Worm (Caenorhabditis elegans): ENCODE measurements around the gene ZK1098.3.

- TF ChIP-seq hnd-1 (tag; optimal IDR thresholded peaks at IDR 0.05) = no peak
- no peak for TF ChIP-seq flt-1 (GFP tag; IDR thresholded peaks at IDR 0.05)
- TF ChIP-seq ama-1 (optimal IDR thresholded peaks at IDR 0.05) = no peak
- TF ChIP-seq sea-1 (GFP tag; conservative IDR thresholded peaks at IDR 0.05) = no peak
- no peak for TF ChIP-seq B0310.2 (tag; optimal IDR thresholded peaks at IDR 0.05)
- no peak for TF ChIP-seq tbx-11 (GFP tag; IDR thresholded peaks at IDR 0.05)
- TF ChIP-seq ceh-13 (GFP tag; optimal IDR thresholded peaks at IDR 0.05) = no peak
- no peak for TF ChIP-seq tra-4 (tag; optimal IDR thresholded peaks at IDR 0.05)
- TF ChIP-seq aly-1 (tag; optimal IDR thresholded peaks at IDR 0.05) = no peak
- TF ChIP-seq ceh-36 (tag; optimal IDR thresholded peaks at IDR 0.05) = no peak
- TF ChIP-seq ets-7 (tag; optimal IDR thresholded peaks at IDR 0.05) = no peak
- no peak for TF ChIP-seq pes-1 (GFP tag; IDR thresholded peaks at IDR 0.05)
- TF ChIP-seq hmbx-1 (tag; optimal IDR thresholded peaks at IDR 0.05) = no peak
- no peak for TF ChIP-seq tbx-37 (GFP tag; conservative IDR thresholded peaks at IDR 0.05)
These were observed 28.6 kb downstream of the ZK1098.3 start for ce11 chrIII:9509764-9510370.
